Fruit fly (Drosophila melanogaster) whole organism: ENCODE measurements around the gene Muc26B.

Source experiments
- CG8478 ChIP-seq: fragments of >200 bp; optimal IDR thresholded peaks from 2 replicates; lab custom pipeline; 2018; ENCODE audit warnings: inconsistent platforms
- Dll ChIP-seq: fragments of >200 bp; optimal IDR thresholded peaks from 2 replicates; lab custom pipeline; 2017
- EcR ChIP-seq, 2 experiments: fragments of >200 bp; optimal IDR thresholded peaks; 2 replicates each; lab custom pipeline; 2017; ENCODE audit warnings: missing biosample characterization in 2 of 2, missing genetic modification characterization in 2 of 2, missing genetic modification reagents in 2 of 2
- pan ChIP-seq: fragments of >200 bp; optimal IDR thresholded peaks from 2 replicates; lab custom pipeline; 2017
- psq ChIP-seq: fragments of >200 bp; optimal IDR thresholded peaks from 2 replicates; lab custom pipeline; 2017
- usp ChIP-seq: fragments of >200 bp; optimal IDR thresholded peaks from 2 replicates; lab custom pipeline; 2017; ENCODE audit warnings: missing biosample characterization, missing genetic modification characterization, mixed read lengths

Gene Muc26B

dm6 chr2L:6199544-6199943 lies 47.8 kb downstream of the Muc26B start:
- no peak for TF ChIP-seq psq (lab: Kevin White, UChicago)
- no peak for TF ChIP-seq EcR (GFP tag; optimal IDR thresholded peaks at IDR 0.05; lab: Kevin White, UChicago)
- TF ChIP-seq Dll (lab: Kevin White, UChicago): no peak
- no peak for TF ChIP-seq pan (lab: Kevin White, UChicago)
- TF ChIP-seq CG8478 (lab: Kevin White, UChicago): no peak
- no peak for TF ChIP-seq usp (GFP tag; lab: Kevin White, UChicago)

dm6 chr2L:6201469-6201868 lies 49.7 kb downstream of the Muc26B start:
- TF ChIP-seq CG8478 (lab: Kevin White, UChicago) (no peak), pan (lab: Kevin White, UChicago) (no peak), Dll (lab: Kevin White, UChicago) (no peak), usp (GFP tag; lab: Kevin White, UChicago) (no peak), EcR (GFP tag; optimal IDR thresholded peaks at IDR 0.05; lab: Kevin White, UChicago) (no peak), psq (lab: Kevin White, UChicago) (no peak)

dm6 chr2L:6202881-6203280 lies 51.1 kb downstream of the Muc26B start:
- TF ChIP-seq CG8478 (lab: Kevin White, UChicago) (no peak), usp (GFP tag; lab: Kevin White, UChicago) (no peak), Dll (lab: Kevin White, UChicago) (no peak), psq (lab: Kevin White, UChicago) (no peak)
